Fruit fly (Drosophila melanogaster): Measurements from ENCODE around the gene Sap-r.

DNA sequence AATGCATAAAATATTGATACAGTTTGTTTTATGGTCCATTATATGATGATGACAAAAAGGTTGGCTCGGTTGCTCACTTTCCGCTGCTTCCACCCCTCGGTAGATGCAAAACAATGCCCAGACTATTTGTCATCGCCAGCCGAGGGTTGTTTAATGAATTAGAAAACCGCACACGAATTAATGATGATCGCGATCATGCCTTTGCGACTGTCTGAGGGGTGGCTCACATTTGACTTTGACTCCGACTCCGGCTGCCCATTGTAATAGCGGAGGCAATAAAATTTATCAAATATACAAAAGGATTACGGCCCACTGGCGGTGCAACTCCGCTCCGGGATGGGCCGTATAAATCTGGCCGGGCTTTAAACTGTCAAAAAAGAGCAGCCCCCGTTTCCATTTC lies 37.2 kb upstream of the Sap-r start:
- TF ChIP-seq GATAd (GFP tag; optimal IDR thresholded peaks at IDR 0.05) = no peak
- no peak for TF ChIP-seq psq (GFP tag; optimal IDR thresholded peaks at IDR 0.05)
- TF ChIP-seq Hnf4 (GFP tag; optimal IDR thresholded peaks at IDR 0.05) = no peak
- TF ChIP-seq sage (GFP tag; optimal IDR thresholded peaks at IDR 0.05) = no peak
- TF ChIP-seq h (GFP tag; optimal IDR thresholded peaks at IDR 0.05) = no peak
- no peak for TF ChIP-seq rgr (GFP tag; optimal IDR thresholded peaks at IDR 0.05)
- TF ChIP-seq Dfd (GFP tag; optimal IDR thresholded peaks at IDR 0.05) = no peak
- no peak for TF ChIP-seq Hr83 (GFP tag; optimal IDR thresholded peaks at IDR 0.05; ENCODE audit: poor library complexity, severe bottlenecking)
- TF ChIP-seq OdsH (GFP tag; optimal IDR thresholded peaks at IDR 0.05) = no peak
- TF ChIP-seq Rel (GFP tag; optimal IDR thresholded peaks at IDR 0.05) = no peak
- TF ChIP-seq Rel (tag; optimal IDR thresholded peaks at IDR 0.05) = peak; percentile 14

All from whole organism, wandering third instar larva.